Fruit fly (Drosophila melanogaster) whole organism, embryonic: ENCODE results near the gene GstT4.

Experiments
- B-H2 ChIP-seq: fragments of 200-800 bp; sonication (Bioruptor generic); optimal IDR thresholded peaks from 2 replicates; lab custom pipeline; 2018; ENCODE audit warnings: missing biosample characterization, mild to moderate bottlenecking, missing genetic modification characterization
- CG10321 ChIP-seq: fragments of 200-800 bp; sonication (Bioruptor generic); IDR thresholded peaks from 2 replicates; pipeline ENCODE4 v1.3.6; 2022; ENCODE audit warnings: missing biosample characterization, missing genetic modification characterization
- CG12155 ChIP-seq: fragments of 200-800 bp; sonication (Bioruptor generic); optimal IDR thresholded peaks from 3 replicates; lab custom pipeline; 2016; ENCODE audit warnings: missing biosample characterization, missing genetic modification characterization
- CG13894 ChIP-seq: fragments of 200-800 bp; sonication (Bioruptor generic); optimal IDR thresholded peaks from 3 replicates; lab custom pipeline; 2018; ENCODE audit warnings: missing biosample characterization, mild to moderate bottlenecking, missing genetic modification characterization, moderate library complexity
- CG15696 ChIP-seq: fragments of 200-800 bp; sonication (Bioruptor generic); optimal IDR thresholded peaks from 2 replicates; lab custom pipeline; 2019; ENCODE audit warnings: missing biosample characterization, mild to moderate bottlenecking, missing genetic modification characterization, moderate library complexity
- CG17186 ChIP-seq: fragments of 200-800 bp; sonication (Bioruptor generic); optimal IDR thresholded peaks from 3 replicates; lab custom pipeline; 2017; ENCODE audit warnings: missing biosample characterization, missing genetic modification reagents, missing genetic modification characterization
- CG17829 ChIP-seq: fragments of 200-800 bp; optimal IDR thresholded peaks from 2 replicates; lab custom pipeline; 2019; ENCODE audit warnings: missing biosample characterization, mild to moderate bottlenecking, missing genetic modification characterization, moderate library complexity
- CG18599 ChIP-seq: fragments of 200-800 bp; sonication (Bioruptor generic); optimal IDR thresholded peaks from 3 replicates; lab custom pipeline; 2017; ENCODE audit warnings: missing biosample characterization, missing genetic modification characterization, mild to moderate bottlenecking, moderate library complexity, missing genetic modification reagents
- CG31441 ChIP-seq: fragments of 200-800 bp; sonication (Bioruptor generic); IDR thresholded peaks from 2 replicates; pipeline ENCODE4 v1.3.6; 2022; ENCODE audit warnings: missing biosample characterization, missing genetic modification characterization
- CG32767 ChIP-seq: fragments of 200-800 bp; sonication (Bioruptor generic); IDR thresholded peaks from 2 replicates; pipeline ENCODE4 v1.3.6; 2022; ENCODE audit warnings: missing biosample characterization, missing genetic modification characterization
- CG34376 ChIP-seq: fragments of 200-800 bp; sonication (Bioruptor generic); optimal IDR thresholded peaks from 2 replicates; lab custom pipeline; 2018; ENCODE audit warnings: missing biosample characterization, mild to moderate bottlenecking, missing genetic modification characterization
- CG4854 ChIP-seq: fragments of 200-800 bp; sonication (Bioruptor generic); optimal IDR thresholded peaks from 2 replicates; lab custom pipeline; 2016; ENCODE audit warnings: missing biosample characterization, missing genetic modification characterization, inconsistent platforms
- CG7556 ChIP-seq: fragments of 200-800 bp; sonication (Bioruptor generic); optimal IDR thresholded peaks from 2 replicates; lab custom pipeline; 2017; ENCODE audit warnings: missing biosample characterization, mild to moderate bottlenecking, missing genetic modification characterization
- CG7928 ChIP-seq: fragments of 200-800 bp; sonication (Bioruptor generic); optimal IDR thresholded peaks from 2 replicates; lab custom pipeline; 2017; ENCODE audit warnings: missing biosample characterization, mild to moderate bottlenecking, missing genetic modification characterization
- CG9609 ChIP-seq: fragments of 200-800 bp; sonication (Bioruptor generic); optimal IDR thresholded peaks from 3 replicates; lab custom pipeline; 2016; ENCODE audit warnings: missing biosample characterization, missing genetic modification characterization
- CG9727 ChIP-seq: fragments of 200-800 bp; sonication (Bioruptor generic); optimal IDR thresholded peaks from 3 replicates; lab custom pipeline; 2017; ENCODE audit warnings: missing biosample characterization, mild to moderate bottlenecking, missing genetic modification characterization
- Deaf1 ChIP-seq: fragments of 200-800 bp; optimal IDR thresholded peaks from 3 replicates; lab custom pipeline; 2019; ENCODE audit warnings: missing biosample characterization, mild to moderate bottlenecking, missing genetic modification characterization, moderate library complexity
- Elba2 ChIP-seq: fragments of 200-800 bp; sonication (Bioruptor generic); optimal IDR thresholded peaks from 3 replicates; lab custom pipeline; 2016; ENCODE audit warnings: missing biosample characterization, missing genetic modification characterization
- Hand ChIP-seq: fragments of 200-800 bp; sonication (Bioruptor generic); optimal IDR thresholded peaks from 2 replicates; lab custom pipeline; 2017; ENCODE audit warnings: mild to moderate bottlenecking, missing biosample characterization, missing genetic modification reagents, missing genetic modification characterization
- Hmx ChIP-seq: fragments of 200-800 bp; sonication (Bioruptor generic); optimal IDR thresholded peaks from 2 replicates; lab custom pipeline; 2016; ENCODE audit warnings: missing biosample characterization, missing genetic modification characterization
- Hr51 ChIP-seq, 2 experiments: fragments of 200-800 bp; sonication (Bioruptor generic); optimal IDR thresholded peaks; 2 replicates in 1 of 2; 3 replicates in 1 of 2; lab custom pipeline; 2016 to 2018; ENCODE audit warnings: missing biosample characterization in 2 of 2, missing genetic modification characterization in 2 of 2, mild to moderate bottlenecking in 1 of 2, moderate library complexity in 1 of 2
- MTF-1 ChIP-seq: fragments of 200-800 bp; sonication (Bioruptor generic); optimal IDR thresholded peaks from 2 replicates; lab custom pipeline; 2018; ENCODE audit warnings: missing biosample characterization, mild to moderate bottlenecking, missing genetic modification characterization, borderline replicate concordance
- Med ChIP-seq: fragments of 200-800 bp; sonication (Bioruptor generic); peaks from one replicate; lab custom pipeline; 2016; ENCODE audit warnings: missing biosample characterization, missing genetic modification characterization, mild to moderate bottlenecking, inconsistent platforms, moderate library complexity
- Rfx ChIP-seq: fragments of 200-800 bp; sonication (Bioruptor generic); IDR thresholded peaks from 2 replicates; pipeline ENCODE4 v1.3.6; 2022; ENCODE audit warnings: missing biosample characterization, missing genetic modification characterization
- Sin3A ChIP-seq: fragments of >200 bp; optimal IDR thresholded peaks from 2 replicates; lab custom pipeline; 2018
- Sry-β ChIP-seq: fragments of 200-800 bp; sonication (Bioruptor generic); optimal IDR thresholded peaks from 2 replicates; lab custom pipeline; 2018; ENCODE audit warnings: missing biosample characterization, mild to moderate bottlenecking, missing genetic modification characterization, moderate library complexity
- TFAM ChIP-seq: fragments of 200-800 bp; sonication (Bioruptor generic); optimal IDR thresholded peaks from 2 replicates; lab custom pipeline; 2017; ENCODE audit warnings: missing biosample characterization, missing genetic modification characterization, inconsistent platforms
- Tbp ChIP-seq: fragments of >200 bp; optimal IDR thresholded peaks from 2 replicates; lab custom pipeline; 2018; ENCODE audit warnings: missing biosample characterization, missing genetic modification characterization
- Xrp1 ChIP-seq: fragments of 200-800 bp; sonication (Bioruptor generic); IDR thresholded peaks from 2 replicates; pipeline ENCODE4 v1.3.6; 2022; ENCODE audit warnings: missing biosample characterization, missing genetic modification characterization
- abd-A ChIP-seq: fragments of 200-800 bp; sonication (Bioruptor generic); optimal IDR thresholded peaks from 3 replicates; lab custom pipeline; 2019; ENCODE audit warnings: missing biosample characterization, mild to moderate bottlenecking, missing genetic modification characterization, moderate library complexity
- ato ChIP-seq: fragments of 200-800 bp; sonication (Bioruptor generic); IDR thresholded peaks from 2 replicates; pipeline ENCODE4 v1.3.6; 2022; ENCODE audit warnings: missing biosample characterization, missing genetic modification characterization; ENCODE audit not compliant: partially characterized antibody
- bigmax ChIP-seq: fragments of 200-800 bp; sonication (Bioruptor generic); optimal IDR thresholded peaks from 2 replicates; lab custom pipeline; 2018; ENCODE audit warnings: missing biosample characterization, mild to moderate bottlenecking, missing genetic modification characterization
- br ChIP-seq: fragments of >200 bp; optimal IDR thresholded peaks from 2 replicates; lab custom pipeline; 2017
- bsh ChIP-seq, 2 experiments: fragments of 200-800 bp; sonication (Bioruptor generic); optimal IDR thresholded peaks; 2 replicates each; lab custom pipeline; 2017 to 2018; ENCODE audit warnings: mild to moderate bottlenecking in 2 of 2, missing biosample characterization in 2 of 2, missing genetic modification characterization in 2 of 2, moderate library complexity in 1 of 2
- chm ChIP-seq: fragments of 200-800 bp; sonication (Bioruptor generic); IDR thresholded peaks from 2 replicates; pipeline ENCODE4 v1.3.6; 2022; ENCODE audit warnings: missing biosample characterization, missing genetic modification characterization
- emc ChIP-seq: fragments of 200-800 bp; sonication (Bioruptor generic); optimal IDR thresholded peaks from 2 replicates; lab custom pipeline; 2016; ENCODE audit warnings: missing biosample characterization, missing genetic modification characterization
- exex ChIP-seq: fragments of 200-800 bp; sonication (Bioruptor generic); optimal IDR thresholded peaks from 4 replicates; lab custom pipeline; 2018; ENCODE audit warnings: missing biosample characterization, mild to moderate bottlenecking, missing genetic modification characterization, moderate library complexity
- gcm2 ChIP-seq: fragments of 200-800 bp; sonication (Bioruptor generic); optimal IDR thresholded peaks from 2 replicates; lab custom pipeline; 2016; ENCODE audit warnings: missing biosample characterization, missing genetic modification characterization
- grn ChIP-seq: fragments of 200-800 bp; sonication (Bioruptor generic); optimal IDR thresholded peaks from 3 replicates; lab custom pipeline; 2017; ENCODE audit warnings: missing biosample characterization, missing genetic modification characterization
- hth ChIP-seq: fragments of >200 bp; optimal IDR thresholded peaks from 2 replicates; lab custom pipeline; 2017; ENCODE audit warnings: inconsistent platforms
- insv ChIP-seq, 2 experiments: fragments of 200-800 bp; sonication (Bioruptor generic); optimal IDR thresholded peaks; 3 replicates each; lab custom pipeline; 2016 to 2018; ENCODE audit warnings: missing biosample characterization in 2 of 2, missing genetic modification characterization in 2 of 2
- kay ChIP-seq: fragments of 200-800 bp; sonication (Bioruptor generic); optimal IDR thresholded peaks from 2 replicates; lab custom pipeline; 2016; ENCODE audit warnings: missing biosample characterization, missing genetic modification characterization
- lola ChIP-seq, 3 experiments: fragments of >200 bp in 2 of 3; fragments of 200-800 bp in 1 of 3; sonication (Bioruptor generic) in 1 of 3; optimal IDR thresholded peaks; 2 replicates each; lab custom pipeline; 2017 to 2019; ENCODE audit warnings: missing biosample characterization in 3 of 3, missing genetic modification characterization in 3 of 3, mild to moderate bottlenecking in 1 of 3, moderate library complexity in 1 of 3
- p53 ChIP-seq: fragments of 200-800 bp; sonication (Bioruptor generic); optimal IDR thresholded peaks from 2 replicates; lab custom pipeline; 2016; ENCODE audit warnings: missing biosample characterization, missing genetic modification characterization
- repo ChIP-seq: fragments of 200-800 bp; sonication (Bioruptor generic); optimal IDR thresholded peaks from 2 replicates; lab custom pipeline; 2016; ENCODE audit warnings: missing biosample characterization, missing genetic modification characterization
- sens ChIP-seq: fragments of 200-800 bp; sonication (Bioruptor generic); peaks from one replicate; lab custom pipeline; 2016; ENCODE audit warnings: missing biosample characterization, missing genetic modification characterization
- slbo ChIP-seq: fragments of 200-800 bp; sonication (Bioruptor generic); IDR thresholded peaks from 2 replicates; pipeline ENCODE4 v1.3.6; 2022; ENCODE audit warnings: missing biosample characterization, missing genetic modification characterization
- slp2 ChIP-seq: fragments of 200-800 bp; sonication (Bioruptor generic); optimal IDR thresholded peaks from 2 replicates; lab custom pipeline; 2016; ENCODE audit warnings: missing biosample characterization, missing genetic modification characterization
- so ChIP-seq: fragments of 200-800 bp; sonication (Bioruptor generic); IDR thresholded peaks from 3 replicates; pipeline ENCODE4 v1.3.6; 2022; ENCODE audit warnings: missing biosample characterization, missing genetic modification characterization
- tll ChIP-seq, 2 experiments: fragments of 200-800 bp in 1 of 2; fragments of >200 bp in 1 of 2; sonication (Bioruptor generic) in 1 of 2; optimal IDR thresholded peaks; 2 replicates each; lab custom pipeline; 2017 to 2019; ENCODE audit warnings: missing biosample characterization in 2 of 2, missing genetic modification characterization in 2 of 2, mild to moderate bottlenecking in 1 of 2, moderate library complexity in 1 of 2
- unc-4 ChIP-seq: fragments of 200-800 bp; sonication (Bioruptor generic); IDR thresholded peaks from 2 replicates; pipeline ENCODE4 v1.3.6; 2022; ENCODE audit warnings: missing biosample characterization, missing genetic modification characterization; ENCODE audit not compliant: partially characterized antibody
- wor ChIP-seq: fragments of 200-800 bp; sonication (Bioruptor generic); IDR thresholded peaks from 2 replicates; pipeline ENCODE4 v1.3.6; 2022; ENCODE audit warnings: missing biosample characterization, missing genetic modification characterization

GstT4 gene

dm6 chrX:13376520-13376919 is 28.0 kb upstream of the GstT4 start (continued):
- TF ChIP-seq Hr51 (GFP tag; optimal IDR thresholded peaks at IDR 0.05; lab: Kevin White, UChicago): no peak
- TF ChIP-seq B-H2 (GFP tag; lab: Kevin White, UChicago): no peak
- TF ChIP-seq CG32767 (GFP tag; lab: Robert Waterston, UW): no peak
- TF ChIP-seq bsh (GFP tag; optimal IDR thresholded peaks at IDR 0.05; lab: Kevin White, UChicago): no peak
- TF ChIP-seq CG34376 (GFP tag; lab: Kevin White, UChicago): no peak
- no peak for TF ChIP-seq MTF-1
- TF ChIP-seq lola (GFP tag; optimal IDR thresholded peaks at IDR 0.05; lab: Kevin White, UChicago): no peak
- no peak for TF ChIP-seq CG10321 (GFP tag; lab: Robert Waterston, UW)
- TF ChIP-seq CG7928 (GFP tag; lab: Kevin White, UChicago): no peak
- peak; percentile 67 for TF ChIP-seq CG18599
- no peak for TF ChIP-seq CG17186 (GFP tag; lab: Kevin White, UChicago)
- TF ChIP-seq CG9609 (GFP tag; lab: Kevin White, UChicago): peak; percentile 15
- TF ChIP-seq br (lab: Kevin White, UChicago): no peak
- no peak for TF ChIP-seq Xrp1 (GFP tag; lab: Robert Waterston, UW)
- no peak for TF ChIP-seq CG15696 (tag; lab: Kevin White, UChicago)
- no peak for TF ChIP-seq Hmx (GFP tag; lab: Kevin White, UChicago)
- 0 out of 3 replicates have a peak, but pooled peaks have one; percentile 15 for TF ChIP-seq so (GFP tag; lab: Robert Waterston, UW)
- TF ChIP-seq Deaf1 (tag; lab: Kevin White, UChicago): no peak
- no peak for TF ChIP-seq Sin3A (lab: Kevin White, UChicago)
- TF ChIP-seq CG31441 (GFP tag; lab: Robert Waterston, UW): no peak
- TF ChIP-seq wor: no peak
- peak; percentile 39; the same call in 1 of the 2 replicates for TF ChIP-seq Rfx (GFP tag; lab: Robert Waterston, UW)
- no peak for TF ChIP-seq TFAM
- TF ChIP-seq slp2 (GFP tag; lab: Kevin White, UChicago): no peak
- no peak for TF ChIP-seq Elba2 (GFP tag; lab: Kevin White, UChicago)
- no peak for TF ChIP-seq emc (GFP tag; lab: Kevin White, UChicago)
- no peak for TF ChIP-seq abd-A
- TF ChIP-seq ato: no peak
- peak; percentile 63 for TF ChIP-seq sens
- TF ChIP-seq bigmax (GFP tag; lab: Kevin White, UChicago): no peak
- TF ChIP-seq CG4854 (GFP tag; lab: Kevin White, UChicago): no peak
- TF ChIP-seq insv (GFP tag; optimal IDR thresholded peaks at IDR 0.05; lab: Kevin White, UChicago): no peak
- peak; percentile 8 for TF ChIP-seq CG12155 (GFP tag; lab: Kevin White, UChicago)
- TF ChIP-seq p53: no peak
- no peak for TF ChIP-seq hth (lab: Kevin White, UChicago)
- no peak for TF ChIP-seq CG17829 (tag; lab: Kevin White, UChicago)
- TF ChIP-seq chm (GFP tag; lab: Robert Waterston, UW): no peak
- TF ChIP-seq Hand (GFP tag; lab: Kevin White, UChicago): no peak
- TF ChIP-seq repo (GFP tag; lab: Kevin White, UChicago): no peak
- TF ChIP-seq CG9727 (GFP tag; lab: Kevin White, UChicago): peak; percentile 37
- TF ChIP-seq Tbp (GFP tag; lab: Kevin White, UChicago): no peak
- no peak for TF ChIP-seq grn
- peak; percentile 69 for TF ChIP-seq exex (tag; lab: Kevin White, UChicago)
- TF ChIP-seq Sry-β (GFP tag; lab: Kevin White, UChicago): no peak
- no peak for TF ChIP-seq tll (GFP tag; optimal IDR thresholded peaks at IDR 0.05; lab: Kevin White, UChicago)
- TF ChIP-seq Med (GFP tag; lab: Kevin White, UChicago): peak; percentile 86
- no peak for TF ChIP-seq unc-4
- no peak for TF ChIP-seq CG7556 (GFP tag; lab: Kevin White, UChicago)
- TF ChIP-seq kay (GFP tag; lab: Kevin White, UChicago): no peak
- no peak for TF ChIP-seq gcm2 (GFP tag; lab: Kevin White, UChicago)
- TF ChIP-seq CG13894 (tag; lab: Kevin White, UChicago): no peak
- TF ChIP-seq slbo: peak; percentile 46; the same call in 1 of the 2 replicates
